Fruit fly (Drosophila melanogaster): Measurements from ENCODE around the gene LSm-4.

The LSm-4 gene

DNA sequence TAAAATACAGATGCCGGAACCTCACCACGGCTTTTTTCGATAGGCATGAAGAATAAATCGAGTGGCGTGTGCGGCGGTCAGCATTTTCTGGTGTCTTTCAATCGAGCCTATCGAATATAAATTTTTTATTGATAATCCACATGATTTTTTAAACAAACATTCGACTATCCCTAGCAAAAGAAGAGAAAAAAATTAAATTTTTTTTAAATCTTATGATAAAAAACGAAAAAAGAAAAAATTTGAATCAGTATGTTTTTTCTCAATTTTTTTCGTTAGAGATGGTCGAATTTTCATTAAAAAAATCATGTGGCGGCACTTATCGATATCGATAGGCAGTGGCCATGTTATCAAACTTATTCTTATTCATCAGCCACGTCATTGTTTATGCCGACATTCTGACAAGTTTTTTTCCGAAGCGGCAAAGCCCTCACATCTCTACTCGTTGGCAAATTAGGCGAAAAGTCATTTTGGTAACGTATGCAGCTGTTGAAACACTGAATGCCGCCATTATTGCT is 21.6 kb upstream of the LSm-4 start, which contains the start of the genes SmB and KdelR (continued):
- TF ChIP-seq CG9215 (GFP tag; IDR thresholded peaks at IDR 0.05): no peak
- TF ChIP-seq fru (optimal IDR thresholded peaks at IDR 0.05): no peak
- TF ChIP-seq CG4360 (GFP tag; IDR thresholded peaks at IDR 0.05): no peak
- TF ChIP-seq lbe (GFP tag; optimal IDR thresholded peaks at IDR 0.05): peak; percentile 67
- peak; percentile 53 for TF ChIP-seq CG15601 (tag; optimal IDR thresholded peaks at IDR 0.05)
- peak; percentile 30 for TF ChIP-seq CG7556 (GFP tag; optimal IDR thresholded peaks at IDR 0.05)
- TF ChIP-seq pros (GFP tag; optimal IDR thresholded peaks at IDR 0.05): no peak
- no peak for TF ChIP-seq CG1529 (GFP tag; optimal IDR thresholded peaks at IDR 0.05)
- TF ChIP-seq CG17361 (GFP tag; IDR thresholded peaks at IDR 0.05): peak; percentile 60; the same call in 2 of the 3 replicates
- TF ChIP-seq CG2875 (GFP tag; optimal IDR thresholded peaks at IDR 0.05): no peak
- TF ChIP-seq Dbx (GFP tag; IDR thresholded peaks at IDR 0.05): no peak
- peak; percentile 71 for TF ChIP-seq hbn (GFP tag; IDR thresholded peaks at IDR 0.05; ENCODE audit: partially characterized antibody)
- TF ChIP-seq CG18011 (GFP tag; optimal IDR thresholded peaks at IDR 0.05): no peak
- TF ChIP-seq lov (optimal IDR thresholded peaks at IDR 0.05): no peak
- TF ChIP-seq lov (GFP tag; IDR thresholded peaks at IDR 0.05): no peak
- no peak for TF ChIP-seq Mad (GFP tag; optimal IDR thresholded peaks at IDR 0.05)
- TF ChIP-seq br (optimal IDR thresholded peaks at IDR 0.05): no peak
- TF ChIP-seq ssp (GFP tag; IDR thresholded peaks at IDR 0.05): no peak; the same call in 1 of the 2 replicates
- no peak for TF ChIP-seq H2.0 (GFP tag; IDR thresholded peaks at IDR 0.05)
- no peak for TF ChIP-seq cg (GFP tag; optimal IDR thresholded peaks at IDR 0.05)
- no peak for TF ChIP-seq B-H2 (GFP tag; optimal IDR thresholded peaks at IDR 0.05)
- TF ChIP-seq CG17186 (GFP tag; optimal IDR thresholded peaks at IDR 0.05): peak; percentile 3
- TF ChIP-seq Atf6 (GFP tag; IDR thresholded peaks at IDR 0.05): no peak
- peak; percentile 4 for TF ChIP-seq nom (GFP tag; optimal IDR thresholded peaks at IDR 0.05)
- no peak for TF ChIP-seq her (GFP tag; optimal IDR thresholded peaks at IDR 0.05)
- no peak for TF ChIP-seq Myb (GFP tag; optimal IDR thresholded peaks at IDR 0.05)
- no peak for TF ChIP-seq CG31365 (tag; optimal IDR thresholded peaks at IDR 0.05)
- no peak for TF ChIP-seq CG16815 (GFP tag; optimal IDR thresholded peaks at IDR 0.05)
- TF ChIP-seq da (GFP tag; optimal IDR thresholded peaks at IDR 0.05): no peak
- TF ChIP-seq ci (GFP tag; IDR thresholded peaks at IDR 0.05): no peak
- no peak for TF ChIP-seq Taf1 (GFP tag; IDR thresholded peaks at IDR 0.05)
- TF ChIP-seq CG11723 (GFP tag; optimal IDR thresholded peaks at IDR 0.05): no peak
- peak; percentile 19 for TF ChIP-seq exex (tag; optimal IDR thresholded peaks at IDR 0.05)
- TF ChIP-seq CG2120 (GFP tag; optimal IDR thresholded peaks at IDR 0.05): peak; percentile 51
- no peak for TF ChIP-seq CG9437 (GFP tag; optimal IDR thresholded peaks at IDR 0.05)
- no peak for TF ChIP-seq onecut (GFP tag; IDR thresholded peaks at IDR 0.05)
- no peak for TF ChIP-seq eve (GFP tag; optimal IDR thresholded peaks at IDR 0.05)
- TF ChIP-seq CG5180 (GFP tag; optimal IDR thresholded peaks at IDR 0.05): no peak
- peak; percentile 37 for TF ChIP-seq CG4424 (GFP tag; optimal IDR thresholded peaks at IDR 0.05)
- TF ChIP-seq CG6254 (GFP tag; optimal IDR thresholded peaks at IDR 0.05): no peak
- peak; percentile 58 for TF ChIP-seq sug (tag; optimal IDR thresholded peaks at IDR 0.05)
- no peak for TF ChIP-seq Spps (tag; optimal IDR thresholded peaks at IDR 0.05)
- no peak for TF ChIP-seq p53 (GFP tag; optimal IDR thresholded peaks at IDR 0.05)
- TF ChIP-seq CG7928 (GFP tag; optimal IDR thresholded peaks at IDR 0.05): no peak
- TF ChIP-seq CrebB (tag; optimal IDR thresholded peaks at IDR 0.05): peak; percentile 15
- TF ChIP-seq HmgZ (tag; optimal IDR thresholded peaks at IDR 0.05): no peak
- TF ChIP-seq Med (GFP tag): peak; percentile 83
- TF ChIP-seq CG16779 (GFP tag; IDR thresholded peaks at IDR 0.05): no peak
- no peak for TF ChIP-seq Hmr (GFP tag; optimal IDR thresholded peaks at IDR 0.05)
- TF ChIP-seq gro (GFP tag; optimal IDR thresholded peaks at IDR 0.05): no peak
- peak; percentile 91 for TF ChIP-seq stwl (tag; optimal IDR thresholded peaks at IDR 0.05)
- TF ChIP-seq crp (GFP tag; optimal IDR thresholded peaks at IDR 0.05): peak in 1 of 2 experiments; percentile 54

Data from whole organism, embryonic.